Fruit fly (Drosophila melanogaster) whole organism, embryonic: Measurements from ENCODE around the gene CG10232.

ENCODE experiments used
- CG10654 ChIP-seq: fragments of 200-800 bp; sonication (Bioruptor generic); optimal IDR thresholded peaks from 2 replicates; lab custom pipeline; 2016; ENCODE audit warnings: missing biosample characterization, missing genetic modification characterization
- CG11504 ChIP-seq: fragments of 200-800 bp; sonication (Bioruptor generic); optimal IDR thresholded peaks from 3 replicates; lab custom pipeline; 2019; ENCODE audit warnings: missing biosample characterization, mild to moderate bottlenecking, missing genetic modification characterization, moderate library complexity
- CG11723 ChIP-seq: fragments of 200-800 bp; sonication (Bioruptor generic); optimal IDR thresholded peaks from 2 replicates; lab custom pipeline; 2017; ENCODE audit warnings: missing biosample characterization, mild to moderate bottlenecking, missing genetic modification characterization
- CG12659 ChIP-seq: fragments of 200-800 bp; sonication (Bioruptor generic); optimal IDR thresholded peaks from 3 replicates; lab custom pipeline; 2017; ENCODE audit warnings: mild to moderate bottlenecking, missing biosample characterization, missing genetic modification reagents, missing genetic modification characterization
- CG13123 ChIP-seq: fragments of 200-800 bp; sonication (Bioruptor generic); optimal IDR thresholded peaks from 2 replicates; lab custom pipeline; 2016; ENCODE audit warnings: missing biosample characterization, missing genetic modification characterization
- CG13894 ChIP-seq: fragments of 200-800 bp; sonication (Bioruptor generic); optimal IDR thresholded peaks from 3 replicates; lab custom pipeline; 2018; ENCODE audit warnings: missing biosample characterization, mild to moderate bottlenecking, missing genetic modification characterization, moderate library complexity
- CG14860 ChIP-seq: fragments of 200-800 bp; sonication (Bioruptor generic); IDR thresholded peaks from 3 replicates; pipeline ENCODE4 v1.3.6; 2022; ENCODE audit warnings: missing biosample characterization, missing genetic modification characterization; ENCODE audit not compliant: partially characterized antibody
- CG2202 ChIP-seq: fragments of 200-800 bp; sonication (Bioruptor generic); optimal IDR thresholded peaks from 2 replicates; lab custom pipeline; 2018; ENCODE audit warnings: missing biosample characterization, mild to moderate bottlenecking, missing genetic modification characterization
- CG4282 ChIP-seq: fragments of 200-800 bp; sonication (Bioruptor generic); optimal IDR thresholded peaks from 2 replicates; lab custom pipeline; 2016; ENCODE audit warnings: missing biosample characterization, missing genetic modification characterization
- CG4820 ChIP-seq: fragments of 200-800 bp; sonication (Bioruptor generic); optimal IDR thresholded peaks from 3 replicates; lab custom pipeline; 2016; ENCODE audit warnings: missing biosample characterization, missing genetic modification characterization
- CG6791 ChIP-seq: fragments of 200-800 bp; sonication (Bioruptor generic); IDR thresholded peaks from 3 replicates; pipeline ENCODE4 v1.3.6; 2022; ENCODE audit warnings: missing biosample characterization, missing genetic modification characterization; ENCODE audit not compliant: partially characterized antibody
- CG7271 ChIP-seq: fragments of 200-800 bp; sonication (Bioruptor generic); optimal IDR thresholded peaks from 2 replicates; lab custom pipeline; 2018; ENCODE audit warnings: missing biosample characterization, mild to moderate bottlenecking, missing genetic modification characterization, moderate library complexity
- CG7963 ChIP-seq: fragments of 200-800 bp; sonication (Bioruptor generic); IDR thresholded peaks from 3 replicates; pipeline ENCODE4 v1.3.6; 2022; ENCODE audit warnings: missing biosample characterization, missing genetic modification characterization; ENCODE audit not compliant: partially characterized antibody
- CG8281 ChIP-seq: fragments of 200-800 bp; sonication (Bioruptor generic); optimal IDR thresholded peaks from 2 replicates; lab custom pipeline; 2018; ENCODE audit warnings: missing biosample characterization, mild to moderate bottlenecking, missing genetic modification characterization, moderate library complexity
- CTCF ChIP-seq: fragments of 200-800 bp; sonication (Bioruptor generic); optimal IDR thresholded peaks from 2 replicates; lab custom pipeline; 2017; ENCODE audit warnings: missing biosample characterization, mild to moderate bottlenecking, missing genetic modification characterization, moderate library complexity
- Dip3 ChIP-seq: fragments of 200-800 bp; sonication (Bioruptor generic); optimal IDR thresholded peaks from 3 replicates; lab custom pipeline; 2016; ENCODE audit warnings: missing biosample characterization, missing genetic modification characterization
- GATAe ChIP-seq: fragments of 200-800 bp; sonication (Bioruptor generic); conservative IDR thresholded peaks from 2 replicates; pipeline ENCODE4 v1.3.6; 2022; ENCODE audit warnings: missing biosample characterization, missing genetic modification characterization
- Hey ChIP-seq: fragments of 200-800 bp; sonication (Bioruptor generic); optimal IDR thresholded peaks from 3 replicates; lab custom pipeline; 2018; ENCODE audit warnings: missing biosample characterization, mild to moderate bottlenecking, missing genetic modification characterization
- Jarid2 ChIP-seq: fragments of 200-800 bp; sonication (Bioruptor generic); optimal IDR thresholded peaks from 3 replicates; lab custom pipeline; 2017; ENCODE audit warnings: mild to moderate bottlenecking, missing biosample characterization, missing genetic modification reagents, missing genetic modification characterization
- Lim3 ChIP-seq: fragments of 200-800 bp; sonication (Bioruptor generic); IDR thresholded peaks from 2 replicates; pipeline ENCODE4 v1.3.6; 2022; ENCODE audit warnings: missing biosample characterization, missing genetic modification characterization
- Max ChIP-seq: fragments of 200-800 bp; sonication (Bioruptor generic); optimal IDR thresholded peaks from 2 replicates; lab custom pipeline; 2016; ENCODE audit warnings: missing biosample characterization, mild to moderate bottlenecking, missing genetic modification characterization
- NFAT ChIP-seq: fragments of 200-800 bp; sonication (Bioruptor generic); IDR thresholded peaks from 2 replicates; pipeline ENCODE4 v1.3.6; 2022; ENCODE audit warnings: missing biosample characterization, missing genetic modification characterization
- NK7.1 ChIP-seq: fragments of 200-800 bp; sonication (Bioruptor generic); optimal IDR thresholded peaks from 3 replicates; lab custom pipeline; 2016; ENCODE audit warnings: missing biosample characterization, missing genetic modification characterization
- Nf-YC ChIP-seq: fragments of 200-800 bp; optimal IDR thresholded peaks from 3 replicates; lab custom pipeline; 2019; ENCODE audit warnings: missing biosample characterization, mild to moderate bottlenecking, missing genetic modification characterization, moderate library complexity
- Rfx ChIP-seq: fragments of 200-800 bp; sonication (Bioruptor generic); IDR thresholded peaks from 2 replicates; pipeline ENCODE4 v1.3.6; 2022; ENCODE audit warnings: missing biosample characterization, missing genetic modification characterization
- Vsx1 ChIP-seq: fragments of 200-800 bp; sonication (Bioruptor generic); optimal IDR thresholded peaks from 2 replicates; lab custom pipeline; 2017; ENCODE audit warnings: missing biosample characterization, mild to moderate bottlenecking, missing genetic modification characterization, missing genetic modification reagents
- bbx ChIP-seq: fragments of 200-800 bp; sonication (Bioruptor generic); IDR thresholded peaks from 2 replicates; pipeline ENCODE4 v1.3.6; 2022; ENCODE audit warnings: missing biosample characterization, missing genetic modification characterization; ENCODE audit not compliant: partially characterized antibody
- bowl ChIP-seq: fragments of 200-800 bp; sonication (Bioruptor generic); IDR thresholded peaks from 2 replicates; pipeline ENCODE4 v1.3.6; 2022; ENCODE audit warnings: missing biosample characterization, missing genetic modification characterization
- cato ChIP-seq: fragments of 200-800 bp; sonication (Bioruptor generic); optimal IDR thresholded peaks from 2 replicates; lab custom pipeline; 2016; ENCODE audit warnings: missing biosample characterization, missing genetic modification characterization, borderline replicate concordance
- caup ChIP-seq: fragments of 200-800 bp; sonication (Bioruptor generic); optimal IDR thresholded peaks from 3 replicates; lab custom pipeline; 2017; ENCODE audit warnings: missing biosample characterization, mild to moderate bottlenecking, missing genetic modification characterization, moderate library complexity; ENCODE audit not compliant: severe bottlenecking
- cg ChIP-seq: fragments of 200-800 bp; sonication (Bioruptor generic); optimal IDR thresholded peaks from 3 replicates; lab custom pipeline; 2019; ENCODE audit warnings: missing biosample characterization, mild to moderate bottlenecking, missing genetic modification characterization, moderate library complexity
- corto ChIP-seq: fragments of 200-800 bp; sonication (Bioruptor generic); optimal IDR thresholded peaks from 2 replicates; lab custom pipeline; 2016; ENCODE audit warnings: missing biosample characterization, mild to moderate bottlenecking, missing genetic modification characterization, moderate library complexity
- disco-r ChIP-seq: fragments of 200-800 bp; sonication (Bioruptor generic); optimal IDR thresholded peaks from 2 replicates; lab custom pipeline; 2016; ENCODE audit warnings: missing biosample characterization, missing genetic modification characterization
- dmrt11E ChIP-seq: fragments of 200-800 bp; sonication (Bioruptor generic); optimal IDR thresholded peaks from 3 replicates; lab custom pipeline; 2018; ENCODE audit warnings: missing biosample characterization, mild to moderate bottlenecking, missing genetic modification characterization, moderate library complexity
- dmrt99B ChIP-seq: fragments of 200-800 bp; sonication (Bioruptor generic); optimal IDR thresholded peaks from 2 replicates; lab custom pipeline; 2018; ENCODE audit warnings: missing biosample characterization, mild to moderate bottlenecking, missing genetic modification characterization, moderate library complexity
- esg ChIP-seq: fragments of 200-800 bp; sonication (Bioruptor generic); conservative IDR thresholded peaks from 2 replicates; pipeline ENCODE4 v1.3.6; 2022; ENCODE audit warnings: missing biosample characterization, missing genetic modification characterization
- hb ChIP-seq: fragments of 200-800 bp; sonication (Bioruptor generic); IDR thresholded peaks from 3 replicates; pipeline ENCODE4 v1.3.6; 2022; ENCODE audit warnings: missing biosample characterization, missing genetic modification characterization; ENCODE audit not compliant: partially characterized antibody
- ind ChIP-seq: fragments of 200-800 bp; sonication (Bioruptor generic); optimal IDR thresholded peaks from 3 replicates; lab custom pipeline; 2016; ENCODE audit warnings: missing biosample characterization, missing genetic modification characterization
- inv ChIP-seq: fragments of 200-800 bp; sonication (Bioruptor generic); IDR thresholded peaks from 2 replicates; pipeline ENCODE4 v1.3.6; 2022; ENCODE audit warnings: missing biosample characterization, missing genetic modification characterization; ENCODE audit not compliant: partially characterized antibody
- mld ChIP-seq: fragments of 200-800 bp; sonication (Bioruptor generic); IDR thresholded peaks from 3 replicates; pipeline ENCODE4 v1.3.6; 2022; ENCODE audit warnings: missing biosample characterization, missing genetic modification characterization; ENCODE audit not compliant: partially characterized antibody
- odd ChIP-seq: fragments of 200-800 bp; sonication (Bioruptor generic); optimal IDR thresholded peaks from 2 replicates; lab custom pipeline; 2017; ENCODE audit warnings: missing biosample characterization, mild to moderate bottlenecking, missing genetic modification characterization
- org-1 ChIP-seq: fragments of 200-800 bp; sonication (Bioruptor generic); optimal IDR thresholded peaks from 2 replicates; lab custom pipeline; 2017; ENCODE audit warnings: missing biosample characterization, missing genetic modification characterization
- pan ChIP-seq, 4 experiments: fragments of >200 bp in 3 of 4; fragments of 200-800 bp in 1 of 4; sonication (Bioruptor generic) in 1 of 4; optimal IDR thresholded peaks in 3 of 4; IDR thresholded peaks in 1 of 4; 2 replicates each; pipeline versions ENCODE4 v1.3.6 to Lab custom; 2017 to 2022; ENCODE audit warnings: missing biosample characterization in 2 of 4, missing genetic modification characterization in 2 of 4, mixed read lengths in 1 of 4
- prd ChIP-seq, 3 experiments: fragments of >200 bp in 2 of 3; fragments of 200-800 bp in 1 of 3; sonication (Bioruptor generic) in 1 of 3; optimal IDR thresholded peaks in 2 of 3; IDR thresholded peaks in 1 of 3; 2 replicates in 2 of 3; 3 replicates in 1 of 3; pipeline versions ENCODE4 v1.3.6 to Lab custom; 2017 to 2022; ENCODE audit warnings: missing biosample characterization in 1 of 3, missing genetic modification characterization in 1 of 3
- tio ChIP-seq: fragments of 200-800 bp; sonication (Bioruptor generic); optimal IDR thresholded peaks from 2 replicates; lab custom pipeline; 2017; ENCODE audit warnings: missing biosample characterization, missing genetic modification characterization, inconsistent platforms
- unpg ChIP-seq: fragments of 200-800 bp; sonication (Bioruptor generic); optimal IDR thresholded peaks from 3 replicates; lab custom pipeline; 2018; ENCODE audit warnings: missing biosample characterization, mild to moderate bottlenecking, missing genetic modification characterization, moderate library complexity
- vfl ChIP-seq: fragments of 200-800 bp; sonication (Bioruptor generic); optimal IDR thresholded peaks from 2 replicates; lab custom pipeline; 2016; ENCODE audit warnings: missing biosample characterization, missing genetic modification characterization
- zf30C ChIP-seq: fragments of 200-800 bp; sonication (Bioruptor generic); optimal IDR thresholded peaks from 3 replicates; lab custom pipeline; 2018; ENCODE audit warnings: missing biosample characterization, mild to moderate bottlenecking, missing genetic modification characterization
- zfh1 ChIP-seq: fragments of 200-800 bp; sonication (Bioruptor generic); IDR thresholded peaks from 3 replicates; pipeline ENCODE4 v1.3.6; 2022; ENCODE audit warnings: missing biosample characterization, missing genetic modification characterization

Gene CG10232

dm6 chr3R:23721936-23722335 is 511 bp upstream of the CG10232 start (continued):
- no peak for TF ChIP-seq NK7.1
- no peak for TF ChIP-seq org-1 (GFP tag; lab: Kevin White, UChicago)
- no peak for TF ChIP-seq CG4282 (GFP tag; lab: Kevin White, UChicago)
- no peak for TF ChIP-seq bowl (GFP tag; lab: Robert Waterston, UW)
- no peak for TF ChIP-seq caup (GFP tag; lab: Kevin White, UChicago)
- no peak for TF ChIP-seq prd (optimal IDR thresholded peaks at IDR 0.05; lab: Kevin White, UChicago)
- no peak for TF ChIP-seq prd (GFP tag; IDR thresholded peaks at IDR 0.05; lab: Robert Waterston, UW)
- TF ChIP-seq disco-r (GFP tag; lab: Kevin White, UChicago), result no peak
- TF ChIP-seq CG11504 (tag; lab: Kevin White, UChicago), result peak; percentile 50
- TF ChIP-seq esg (GFP tag; lab: Robert Waterston, UW), result no peak
- TF ChIP-seq dmrt99B, result no peak
- TF ChIP-seq CG13894 (tag; lab: Kevin White, UChicago), result peak; percentile 83
- TF ChIP-seq CG12659 (GFP tag; lab: Kevin White, UChicago), result peak; percentile 61
- TF ChIP-seq Nf-YC (tag; lab: Kevin White, UChicago), result peak; percentile 54
- TF ChIP-seq cg (GFP tag; lab: Kevin White, UChicago), result no peak
- no peak for TF ChIP-seq corto
- TF ChIP-seq GATAe (GFP tag; lab: Robert Waterston, UW), result no peak
- no peak for TF ChIP-seq tio (GFP tag; lab: Kevin White, UChicago)
- TF ChIP-seq Vsx1, result no peak
- no peak for TF ChIP-seq CG14860 (GFP tag; lab: Robert Waterston, UW)
- peak; percentile 23 for TF ChIP-seq unpg (GFP tag; lab: Kevin White, UChicago)
- peak; percentile 98 for TF ChIP-seq CTCF (GFP tag; lab: Kevin White, UChicago)
- peak; percentile 62 for TF ChIP-seq Rfx
- TF ChIP-seq CG13123, result no peak
- no peak for TF ChIP-seq pan (optimal IDR thresholded peaks at IDR 0.05; lab: Kevin White, UChicago)
- peak in 1 of 2 experiments; percentile 27 for TF ChIP-seq pan (GFP tag; optimal IDR thresholded peaks at IDR 0.05 in 1 of 2, IDR thresholded peaks at IDR 0.05 in 1 of 2)
- no peak for TF ChIP-seq CG2202 (tag; lab: Kevin White, UChicago)
- no peak for TF ChIP-seq bbx (GFP tag; lab: Robert Waterston, UW)
- no peak for TF ChIP-seq mld
- TF ChIP-seq ind (GFP tag; lab: Kevin White, UChicago), result peak; percentile 21
- no peak for TF ChIP-seq CG7963 (GFP tag; lab: Robert Waterston, UW)
- TF ChIP-seq Max, result no peak
- TF ChIP-seq CG6791 (GFP tag; lab: Robert Waterston, UW), result no peak
- peak; percentile 1 for TF ChIP-seq Jarid2 (GFP tag; lab: Kevin White, UChicago)
- no peak for TF ChIP-seq Hey
- TF ChIP-seq odd (GFP tag; lab: Kevin White, UChicago), result no peak
- TF ChIP-seq CG7271 (tag; lab: Kevin White, UChicago), result no peak
- no peak for TF ChIP-seq CG4820 (GFP tag; lab: Kevin White, UChicago)
- TF ChIP-seq zfh1 (GFP tag; lab: Robert Waterston, UW), result no peak
- TF ChIP-seq CG10654, result no peak
- TF ChIP-seq CG11723 (GFP tag; lab: Kevin White, UChicago), result no peak
- no peak for TF ChIP-seq Lim3 (GFP tag; lab: Robert Waterston, UW)
- TF ChIP-seq hb (GFP tag; lab: Robert Waterston, UW), result no peak
- no peak for TF ChIP-seq zf30C (GFP tag; lab: Kevin White, UChicago)
- no peak for TF ChIP-seq cato (GFP tag; lab: Kevin White, UChicago)
- peak; percentile 32; the same call in 1 of the 2 replicates for TF ChIP-seq NFAT (GFP tag; lab: Robert Waterston, UW)
- TF ChIP-seq vfl (GFP tag; lab: Kevin White, UChicago), result no peak
- no peak for TF ChIP-seq Dip3 (GFP tag; lab: Kevin White, UChicago)
- no peak for TF ChIP-seq inv (GFP tag; lab: Robert Waterston, UW)
- no peak for TF ChIP-seq CG8281
- TF ChIP-seq dmrt11E (tag; lab: Kevin White, UChicago), result no peak
